Fruit fly (Drosophila melanogaster) whole organism, wandering third instar larva: ENCODE results near the gene CG17364.
A peak's percentile ranks its signal among the peaks of the same experiment; 100 is the strongest.

Source experiments
- Abd-B ChIP-seq: fragments of >200 bp; optimal IDR thresholded peaks from 2 replicates; lab custom pipeline; 2017; ENCODE audit warnings: missing biosample characterization, missing genetic modification characterization
- CG32264 ChIP-seq: fragments of 200-800 bp; sonication (Bioruptor generic); optimal IDR thresholded peaks from 2 replicates; lab custom pipeline; 2016; ENCODE audit warnings: missing biosample characterization, missing genetic modification characterization
- CG9705 ChIP-seq: fragments of 200-800 bp; sonication (Bioruptor generic); optimal IDR thresholded peaks from 2 replicates; lab custom pipeline; 2018; ENCODE audit warnings: missing biosample characterization, mild to moderate bottlenecking, missing genetic modification characterization
- CrebA ChIP-seq: fragments of 200-800 bp; sonication (Bioruptor generic); optimal IDR thresholded peaks from 2 replicates; lab custom pipeline; 2016; ENCODE audit warnings: missing biosample characterization, mild to moderate bottlenecking, missing genetic modification characterization, borderline replicate concordance
- Dfd ChIP-seq: fragments of >200 bp; optimal IDR thresholded peaks from 2 replicates; lab custom pipeline; 2017; ENCODE audit warnings: missing biosample characterization, missing genetic modification characterization
- Dif ChIP-seq: fragments of 200-275, 200-300 bp; sonication (Bioruptor generic); optimal IDR thresholded peaks from 2 replicates; lab custom pipeline; 2018; ENCODE audit warnings: missing biosample characterization, missing genetic modification characterization; ENCODE audit not compliant: partially characterized antibody
- GATAd ChIP-seq: sonication (Bioruptor generic); optimal IDR thresholded peaks from 2 replicates; lab custom pipeline; 2016; ENCODE audit warnings: missing biosample characterization, missing genetic modification characterization
- HLH106 ChIP-seq: fragments of 200-800 bp; optimal IDR thresholded peaks from 3 replicates; lab custom pipeline; 2019; ENCODE audit warnings: missing biosample characterization, mild to moderate bottlenecking, missing genetic modification characterization, moderate library complexity
- Hnf4 ChIP-seq: fragments of 200-800 bp; sonication (Bioruptor generic); optimal IDR thresholded peaks from 2 replicates; lab custom pipeline; 2016; ENCODE audit warnings: missing biosample characterization, mild to moderate bottlenecking, missing genetic modification characterization
- Hr78 ChIP-seq: fragments of >200 bp; optimal IDR thresholded peaks from 2 replicates; lab custom pipeline; 2017; ENCODE audit warnings: missing biosample characterization, missing genetic modification characterization
- Hr83 ChIP-seq: fragments of 200-300 bp; sonication (Bioruptor generic); optimal IDR thresholded peaks from 2 replicates; lab custom pipeline; 2016; ENCODE audit warnings: missing biosample characterization, mild to moderate bottlenecking, missing genetic modification characterization, moderate library complexity; ENCODE audit not compliant: poor library complexity, severe bottlenecking
- Jra ChIP-seq: sonication (Bioruptor generic); optimal IDR thresholded peaks from 2 replicates; lab custom pipeline; 2016; ENCODE audit warnings: missing biosample characterization, missing genetic modification characterization
- Mio ChIP-seq: sonication (Bioruptor generic); optimal IDR thresholded peaks from 2 replicates; lab custom pipeline; 2016; ENCODE audit warnings: missing biosample characterization, missing genetic modification characterization
- Myc ChIP-seq: fragments of >200 bp; optimal IDR thresholded peaks from 2 replicates; lab custom pipeline; 2017
- N ChIP-seq: fragments of >200 bp; optimal IDR thresholded peaks from 2 replicates; lab custom pipeline; 2018; ENCODE audit warnings: missing biosample characterization, missing external identifiers, missing genetic modification characterization
- OdsH ChIP-seq: fragments of 200-800 bp; sonication (Bioruptor generic); optimal IDR thresholded peaks from 2 replicates; lab custom pipeline; 2016; ENCODE audit warnings: missing biosample characterization, mild to moderate bottlenecking, missing genetic modification characterization
- Rel ChIP-seq, 2 experiments: fragments of 200-800 bp; sonication (Bioruptor generic) in 1 of 2; optimal IDR thresholded peaks; 2 replicates in 1 of 2; 3 replicates in 1 of 2; lab custom pipeline; 2016 to 2019; ENCODE audit warnings: mild to moderate bottlenecking in 2 of 2, missing biosample characterization in 2 of 2, missing genetic modification characterization in 2 of 2, moderate library complexity in 1 of 2
- Sp1 ChIP-seq: fragments of 200-800 bp; sonication (Bioruptor generic); optimal IDR thresholded peaks from 3 replicates; lab custom pipeline; 2019; ENCODE audit warnings: missing biosample characterization, mild to moderate bottlenecking, missing genetic modification characterization, moderate library complexity
- Vsx2 ChIP-seq: fragments of 200-300, 225-300 bp; sonication (Bioruptor generic); optimal IDR thresholded peaks from 2 replicates; lab custom pipeline; 2018; ENCODE audit warnings: missing biosample characterization, missing genetic modification characterization; ENCODE audit not compliant: partially characterized antibody
- br ChIP-seq: fragments of 200-800 bp; sonication (Bioruptor generic); optimal IDR thresholded peaks from 2 replicates; lab custom pipeline; 2016; ENCODE audit warnings: missing biosample characterization, missing genetic modification characterization
- brk ChIP-seq: fragments of 200-800 bp; sonication (Bioruptor generic); optimal IDR thresholded peaks from 2 replicates; lab custom pipeline; 2016; ENCODE audit warnings: missing biosample characterization, mild to moderate bottlenecking, missing genetic modification characterization
- dl ChIP-seq, 2 experiments: fragments of 175-275, 200-275 bp in 1 of 2; fragments of 200-275 bp in 1 of 2; sonication (Bioruptor generic); optimal IDR thresholded peaks; lab custom pipeline; 2018; ENCODE audit warnings: mild to moderate bottlenecking in 2 of 2, missing biosample characterization in 2 of 2, missing genetic modification characterization in 2 of 2, moderate library complexity in 2 of 2; ENCODE audit not compliant: partially characterized antibody in 2 of 2, insufficient read depth in 1 of 2
- dmrt93B ChIP-seq: fragments of 200-800 bp; sonication (Bioruptor generic); optimal IDR thresholded peaks from 2 replicates; lab custom pipeline; 2018; ENCODE audit warnings: missing biosample characterization, mild to moderate bottlenecking, missing genetic modification characterization
- dsf ChIP-seq: sonication (Bioruptor generic); optimal IDR thresholded peaks from 2 replicates; lab custom pipeline; 2016; ENCODE audit warnings: missing biosample characterization, missing genetic modification characterization, borderline replicate concordance
- ey ChIP-seq: fragments of 200-800 bp; sonication (Bioruptor generic); optimal IDR thresholded peaks from 2 replicates; lab custom pipeline; 2016; ENCODE audit warnings: missing biosample characterization, missing genetic modification characterization
- foxo ChIP-seq, 2 experiments: fragments of 200-800 bp; sonication (Bioruptor generic); optimal IDR thresholded peaks; 2 replicates in 1 of 2; 3 replicates in 1 of 2; lab custom pipeline; 2016 to 2017; ENCODE audit warnings: missing biosample characterization in 2 of 2, missing genetic modification characterization in 2 of 2
- fru ChIP-seq: fragments of 200-800 bp; sonication (Bioruptor generic); optimal IDR thresholded peaks from 3 replicates; lab custom pipeline; 2016; ENCODE audit warnings: missing biosample characterization, mild to moderate bottlenecking, missing genetic modification characterization
- h ChIP-seq: fragments of 200-800 bp; sonication (Bioruptor generic); optimal IDR thresholded peaks from 3 replicates; lab custom pipeline; 2016; ENCODE audit warnings: missing biosample characterization, mild to moderate bottlenecking, missing genetic modification characterization
- jim ChIP-seq: fragments of 175-275, 200-325 bp; sonication (Bioruptor generic); optimal IDR thresholded peaks from 2 replicates; lab custom pipeline; 2016; ENCODE audit warnings: missing biosample characterization, mild to moderate bottlenecking, missing genetic modification characterization
- lola ChIP-seq: fragments of >200 bp; optimal IDR thresholded peaks from 2 replicates; lab custom pipeline; 2017; ENCODE audit warnings: missing biosample characterization, missing genetic modification characterization
- pan ChIP-seq: fragments of >200 bp; optimal IDR thresholded peaks from 2 replicates; lab custom pipeline; 2017
- psq ChIP-seq: fragments of 200-800 bp; sonication (Bioruptor generic); optimal IDR thresholded peaks from 3 replicates; lab custom pipeline; 2017; ENCODE audit warnings: missing biosample characterization, mild to moderate bottlenecking, missing genetic modification characterization, moderate library complexity
- rgr ChIP-seq: fragments of 200-800 bp; sonication (Bioruptor generic); optimal IDR thresholded peaks from 3 replicates; lab custom pipeline; 2016; ENCODE audit warnings: missing biosample characterization, mild to moderate bottlenecking, missing genetic modification characterization
- sage ChIP-seq: fragments of 200-800 bp; sonication (Bioruptor generic); optimal IDR thresholded peaks from 2 replicates; lab custom pipeline; 2016; ENCODE audit warnings: missing biosample characterization, mild to moderate bottlenecking, missing genetic modification characterization
- sv ChIP-seq: fragments of 200-800 bp; sonication (Bioruptor generic); optimal IDR thresholded peaks from 3 replicates; lab custom pipeline; 2016; ENCODE audit warnings: missing biosample characterization, missing genetic modification characterization
- tai ChIP-seq: sonication (Bioruptor generic); optimal IDR thresholded peaks from 2 replicates; lab custom pipeline; 2016; ENCODE audit warnings: missing biosample characterization, missing genetic modification characterization
- usp ChIP-seq: fragments of >200 bp; optimal IDR thresholded peaks from 2 replicates; lab custom pipeline; 2017; ENCODE audit warnings: missing biosample characterization, missing genetic modification characterization
- woc ChIP-seq: sonication (Bioruptor generic); optimal IDR thresholded peaks from 2 replicates; lab custom pipeline; 2016; ENCODE audit warnings: missing biosample characterization, mild to moderate bottlenecking, missing genetic modification characterization

The CG17364 gene

dm6 chr3L:13964635-13965501 is 28.3 kb downstream of the CG17364 start, which contains the start of the genes Meics, Nxf3 and ssp2:
Gene Meics, minus strand, starts transcription at chr3L:13964702.
Gene Nxf3, plus strand, starts transcription at chr3L:13965203.
Gene ssp2, plus strand, starts transcription at chr3L:13965203.
- no peak for TF ChIP-seq Vsx2 (GFP tag; lab: Kevin White, UChicago)
- no peak for TF ChIP-seq sv (GFP tag; lab: Kevin White, UChicago)
- peak; percentile 21 for TF ChIP-seq Myc (lab: Kevin White, UChicago)
- TF ChIP-seq tai (GFP tag; lab: Kevin White, UChicago) = no peak
- TF ChIP-seq sage = peak; percentile 7
- TF ChIP-seq pan (lab: Kevin White, UChicago) = no peak
- peak; percentile 48 for TF ChIP-seq Jra
- no peak for TF ChIP-seq brk (GFP tag; lab: Kevin White, UChicago)
- peak; percentile 69 for TF ChIP-seq jim (GFP tag; lab: Kevin White, UChicago)
- no peak for TF ChIP-seq Mio (GFP tag; lab: Kevin White, UChicago)
- no peak for TF ChIP-seq Rel (GFP tag; optimal IDR thresholded peaks at IDR 0.05; lab: Kevin White, UChicago)
- no peak for TF ChIP-seq Rel (tag; optimal IDR thresholded peaks at IDR 0.05; lab: Kevin White, UChicago)
- TF ChIP-seq OdsH (GFP tag; lab: Kevin White, UChicago) = no peak
- TF ChIP-seq dsf (GFP tag; lab: Kevin White, UChicago) = no peak
- TF ChIP-seq foxo (GFP tag; optimal IDR thresholded peaks at IDR 0.05; lab: Kevin White, UChicago) = no peak
- peak; percentile 35 for TF ChIP-seq woc
- TF ChIP-seq GATAd (GFP tag; lab: Kevin White, UChicago) = no peak
- TF ChIP-seq CG32264 (GFP tag; lab: Kevin White, UChicago) = no peak
- no peak for TF ChIP-seq Sp1
- TF ChIP-seq fru (GFP tag; lab: Kevin White, UChicago) = no peak
- TF ChIP-seq Dfd (GFP tag; lab: Kevin White, UChicago) = no peak
- no peak for TF ChIP-seq rgr (GFP tag; lab: Kevin White, UChicago)
- no peak for TF ChIP-seq dl (GFP tag; optimal IDR thresholded peaks at IDR 0.05; lab: Kevin White, UChicago; ENCODE audit: insufficient read depth in 1 of 2, partially characterized antibody in 2 of 2)
- no peak for TF ChIP-seq br (GFP tag; lab: Kevin White, UChicago)
- no peak for TF ChIP-seq lola (GFP tag; lab: Kevin White, UChicago)
- TF ChIP-seq Hnf4 (GFP tag; lab: Kevin White, UChicago) = no peak
- TF ChIP-seq usp = no peak
- no peak for TF ChIP-seq Abd-B
- TF ChIP-seq N (GFP tag; lab: Kevin White, UChicago) = no peak
- TF ChIP-seq HLH106 (tag; lab: Kevin White, UChicago) = no peak
- TF ChIP-seq dmrt93B = peak; percentile 14
- no peak for TF ChIP-seq Hr78 (GFP tag; lab: Kevin White, UChicago)
- TF ChIP-seq h (GFP tag; lab: Kevin White, UChicago) = no peak
- TF ChIP-seq Hr83 (GFP tag; lab: Kevin White, UChicago) = peak; percentile 91
- TF ChIP-seq psq (GFP tag; lab: Kevin White, UChicago) = no peak
- peak; percentile 20 for TF ChIP-seq ey (GFP tag; lab: Kevin White, UChicago)
- TF ChIP-seq CrebA = no peak
- no peak for TF ChIP-seq Dif (GFP tag; lab: Kevin White, UChicago)
- no peak for TF ChIP-seq CG9705 (GFP tag; lab: Kevin White, UChicago)

DNA sequence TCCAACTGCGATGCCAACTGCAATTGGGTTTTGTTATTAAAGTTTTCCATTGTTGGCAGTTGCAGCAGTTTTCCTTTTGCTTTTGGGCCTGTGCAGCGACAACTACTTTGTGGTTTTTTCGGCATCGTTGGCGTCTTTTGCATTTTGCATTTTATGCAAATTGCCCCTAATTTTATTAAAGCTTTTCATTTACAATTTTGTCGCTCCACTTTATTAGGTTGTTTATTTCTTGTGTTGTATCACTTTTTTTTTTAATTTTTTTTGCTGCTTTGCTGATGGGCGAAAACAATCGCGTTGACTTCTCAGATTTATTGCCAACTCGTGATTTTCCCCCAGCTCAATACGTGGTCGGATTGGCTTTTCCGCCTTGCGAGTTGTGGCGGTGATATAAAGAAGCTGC is 35.4 kb downstream of the CG17364 start:
- TF ChIP-seq Jra (no peak), Vsx2 (GFP tag; lab: Kevin White, UChicago) (no peak), h (GFP tag; lab: Kevin White, UChicago) (no peak), sv (GFP tag; lab: Kevin White, UChicago) (no peak), GATAd (GFP tag; lab: Kevin White, UChicago) (no peak)
